Worm (Caenorhabditis elegans) whole organism, L3 larva: Measurements from ENCODE around the gene ttr-19.

Experiments
- ama-1 ChIP-seq: fragments of 150-350 bp; optimal IDR thresholded peaks from 2 replicates; lab custom pipeline; 2018
- pha-4 ChIP-seq: fragments of 150-350 bp; optimal IDR thresholded peaks from 2 replicates; lab custom pipeline; 2014; ENCODE audit warnings: missing biosample characterization, missing genetic modification reagents, missing genetic modification characterization
- pqm-1 ChIP-seq: fragments of 150-350 bp; optimal IDR thresholded peaks from 2 replicates; lab custom pipeline; 2017; ENCODE audit warnings: missing biosample characterization, missing genetic modification characterization, inconsistent platforms
- tbx-2 ChIP-seq: sonication (generic microtip); optimal IDR thresholded peaks from 2 replicates; lab custom pipeline; 2016; ENCODE audit warnings: mild to moderate bottlenecking, missing genetic modification characterization, missing compliant biosample characterization

- no peak for TF ChIP-seq ama-1 (lab: Kevin White, UChicago)
- no peak for TF ChIP-seq pqm-1 (tag; lab: Kevin White, UChicago)
- TF ChIP-seq pha-4: no peak
- TF ChIP-seq tbx-2 (tag; lab: Kevin White, UChicago): no peak
Measured at ce11 chrV:10224619-10225018, 2.6 kb downstream of the ttr-19 start.
